Fruit fly (Drosophila melanogaster) S2 (cell line): Measurements from ENCODE around the gene Tti1.

ENCODE experiments used
- CG8478 ChIP-seq: fragments of >200 bp; optimal IDR thresholded peaks from 2 replicates; lab custom pipeline; 2018
- CTCF ChIP-seq, 2 experiments: fragments of >200 bp; optimal IDR thresholded peaks; 2 replicates each; lab custom pipeline; 2018

dm6 chr3R:9767620-9768592, 13.4 kb upstream of the Tti1 start, which contains the start of gene Naa80:
- TF ChIP-seq CTCF (optimal IDR thresholded peaks at IDR 0.05; lab: Kevin White, UChicago) = peak in 1 of 2 experiments; percentile 16
- TF ChIP-seq CG8478 (lab: Kevin White, UChicago) = no peak
